Fruit fly (Drosophila melanogaster): ENCODE results near the gene TAF1B.

TAF1B gene

DNA sequence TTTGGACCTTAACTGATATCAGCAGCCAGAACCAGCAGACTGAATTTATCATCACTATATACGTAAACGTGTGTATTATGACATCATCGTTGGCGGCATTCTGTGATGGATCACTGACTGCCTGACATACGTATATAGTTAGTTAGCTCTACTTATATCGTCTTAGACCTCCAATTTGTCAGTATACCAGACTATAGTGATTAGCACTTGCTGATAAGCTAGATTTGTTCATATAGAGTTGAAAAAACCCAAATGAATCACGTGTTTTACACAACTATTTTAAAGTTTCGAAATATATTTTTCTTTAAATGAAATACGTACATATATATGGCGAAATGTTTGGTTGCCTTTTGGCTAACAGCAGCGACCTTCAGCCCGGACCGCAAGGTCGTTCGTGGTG lies 48.2 kb downstream of the TAF1B start:
- TF ChIP-seq EcR (GFP tag; optimal IDR thresholded peaks at IDR 0.05) = no peak
- no peak for TF ChIP-seq usp (GFP tag; optimal IDR thresholded peaks at IDR 0.05)
- no peak for TF ChIP-seq pan (optimal IDR thresholded peaks at IDR 0.05)
- no peak for TF ChIP-seq Dll (optimal IDR thresholded peaks at IDR 0.05)
- TF ChIP-seq psq (optimal IDR thresholded peaks at IDR 0.05) = no peak
- TF ChIP-seq CG8478 (optimal IDR thresholded peaks at IDR 0.05) = no peak

- TF ChIP-seq usp (GFP tag; optimal IDR thresholded peaks at IDR 0.05) = no peak
- TF ChIP-seq pan (optimal IDR thresholded peaks at IDR 0.05) = no peak
- TF ChIP-seq EcR (GFP tag; optimal IDR thresholded peaks at IDR 0.05) = no peak
- TF ChIP-seq CG8478 (optimal IDR thresholded peaks at IDR 0.05) = no peak
- TF ChIP-seq Dll (optimal IDR thresholded peaks at IDR 0.05) = no peak
These were observed 48.9 kb downstream of the TAF1B start for dm6 chr3R:10095052-10095451.

dm6 chr3R:10093252-10094030 lies 50.5 kb downstream of the TAF1B start:
- TF ChIP-seq psq (optimal IDR thresholded peaks at IDR 0.05) (no peak), CG8478 (optimal IDR thresholded peaks at IDR 0.05) (no peak), Dll (optimal IDR thresholded peaks at IDR 0.05) (no peak), usp (GFP tag; optimal IDR thresholded peaks at IDR 0.05) (no peak), pan (optimal IDR thresholded peaks at IDR 0.05) (no peak), EcR (GFP tag; optimal IDR thresholded peaks at IDR 0.05) (no peak)

DNA sequence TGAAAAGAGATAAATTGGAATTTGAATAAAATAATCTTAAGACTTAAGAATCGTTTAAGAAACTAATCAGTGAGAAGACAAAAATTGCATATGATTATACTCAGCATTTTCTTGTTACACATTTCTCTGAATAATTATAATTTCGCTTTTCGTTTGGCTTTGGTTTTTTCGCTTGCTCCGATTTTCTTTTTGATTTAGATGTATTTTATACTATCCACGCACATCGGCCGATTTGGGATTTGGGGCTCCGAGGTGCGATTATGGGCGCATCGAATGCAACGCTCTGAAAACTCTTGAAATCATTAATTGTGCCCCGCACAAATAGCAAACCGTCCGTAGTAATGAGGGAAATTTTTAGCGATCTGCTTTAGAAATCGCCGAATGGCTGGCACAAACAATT lies 52.5 kb downstream of the TAF1B start:
- no peak for TF ChIP-seq Dll (optimal IDR thresholded peaks at IDR 0.05)
- no peak for TF ChIP-seq CG8478 (optimal IDR thresholded peaks at IDR 0.05)
- no peak for TF ChIP-seq psq (optimal IDR thresholded peaks at IDR 0.05)
- TF ChIP-seq pan (optimal IDR thresholded peaks at IDR 0.05) = no peak
- TF ChIP-seq EcR (GFP tag; optimal IDR thresholded peaks at IDR 0.05) = no peak
- TF ChIP-seq usp (GFP tag; optimal IDR thresholded peaks at IDR 0.05) = no peak

dm6 chr3R:10090906-10091305 lies 53.1 kb downstream of the TAF1B start:
- TF ChIP-seq EcR (GFP tag; optimal IDR thresholded peaks at IDR 0.05) (no peak), pan (optimal IDR thresholded peaks at IDR 0.05) (no peak), Dll (optimal IDR thresholded peaks at IDR 0.05) (no peak), usp (GFP tag; optimal IDR thresholded peaks at IDR 0.05) (no peak), CG8478 (optimal IDR thresholded peaks at IDR 0.05) (no peak), psq (optimal IDR thresholded peaks at IDR 0.05) (no peak)

All from whole organism.